Worm (Caenorhabditis elegans): ENCODE data around the gene C25E10.12.

ce11 chrV:9047555-9048049 lies 14.6 kb downstream of the C25E10.12 start, which contains the start of gene C25E10.17:
- TF ChIP-seq F13H6.1 (tag; optimal IDR thresholded peaks at IDR 0.05) (no peak), fos-1 (tag; optimal IDR thresholded peaks at IDR 0.05) (no peak), nhr-11 (tag; optimal IDR thresholded peaks at IDR 0.05) (no peak), peb-1 (tag; optimal IDR thresholded peaks at IDR 0.05) (no peak), aly-2 (tag; optimal IDR thresholded peaks at IDR 0.05) (no peak), egl-27 (tag; optimal IDR thresholded peaks at IDR 0.05) (no peak), ztf-11 (tag; optimal IDR thresholded peaks at IDR 0.05) (no peak), nhr-23 (tag; optimal IDR thresholded peaks at IDR 0.05) (no peak)
